Fruit fly (Drosophila melanogaster): ENCODE results near the gene CG17271.

- no peak for TF ChIP-seq CG8478 (optimal IDR thresholded peaks at IDR 0.05)
- TF ChIP-seq CTCF (optimal IDR thresholded peaks at IDR 0.05), result no peak
Observed at dm6 chr3R:20859845-20860244, 38.2 kb upstream of the CG17271 start, which contains the start of gene Ir93a.
